Worm (Caenorhabditis elegans) whole organism, L4 larva: Measurements from ENCODE around the gene W02B12.1.

Source experiments
- D1046.2 ChIP-seq: fragments of 200-800 bp; sonication (Bioruptor generic); IDR thresholded peaks from 2 replicates; pipeline ENCODE4 v1.3.6; 2022; ENCODE audit warnings: missing genetic modification characterization, missing compliant biosample characterization
- F10B5.3 ChIP-seq: sonication (generic microtip); optimal IDR thresholded peaks from 2 replicates; lab custom pipeline; 2016; ENCODE audit warnings: mild to moderate bottlenecking, missing genetic modification characterization, missing compliant biosample characterization
- F44E2.7 ChIP-seq: fragments of 200-800 bp; sonication (Bioruptor generic); IDR thresholded peaks from 2 replicates; pipeline ENCODE4 v2.1.2; 2022; ENCODE audit warnings: missing genetic modification characterization, missing compliant biosample characterization
- F49E8.2 ChIP-seq: sonication (generic microtip); optimal IDR thresholded peaks from 2 replicates; lab custom pipeline; 2016; ENCODE audit warnings: missing compliant biosample characterization, mild to moderate bottlenecking, missing genetic modification characterization, borderline replicate concordance
- Y5F2A.4 ChIP-seq: fragments of 200-800 bp; sonication (Bioruptor generic); optimal IDR thresholded peaks from 2 replicates; lab custom pipeline; 2018; ENCODE audit warnings: mild to moderate bottlenecking, missing genetic modification characterization, missing compliant biosample characterization
- aly-2 ChIP-seq: sonication (generic microtip); optimal IDR thresholded peaks from 2 replicates; lab custom pipeline; 2018; ENCODE audit warnings: missing biosample characterization, missing genetic modification characterization
- ama-1 ChIP-seq: fragments of 150-350 bp; optimal IDR thresholded peaks from 2 replicates; lab custom pipeline; 2014; ENCODE audit warnings: inconsistent platforms, mixed read lengths
- attf-4 ChIP-seq: sonication (generic microtip); optimal IDR thresholded peaks from 3 replicates; lab custom pipeline; 2017; ENCODE audit warnings: missing biosample characterization, missing genetic modification characterization
- ceh-28 ChIP-seq: fragments of 150-350 bp; optimal IDR thresholded peaks from 2 replicates; lab custom pipeline; 2014; ENCODE audit warnings: missing biosample characterization, missing genetic modification reagents, missing genetic modification characterization
- ceh-62 ChIP-seq: sonication (generic microtip); optimal IDR thresholded peaks from 2 replicates; lab custom pipeline; 2017; ENCODE audit warnings: missing biosample characterization, missing genetic modification characterization
- ceh-82 ChIP-seq: sonication (generic microtip); optimal IDR thresholded peaks from 2 replicates; lab custom pipeline; 2017; ENCODE audit warnings: missing biosample characterization, missing genetic modification characterization
- ces-1 ChIP-seq: fragments of 150-350 bp; sonication (generic microtip); optimal IDR thresholded peaks from 4 replicates; lab custom pipeline; 2014; ENCODE audit warnings: missing biosample characterization, missing genetic modification reagents, missing genetic modification characterization
- daf-19 ChIP-seq: fragments of 200-800 bp; sonication (Bioruptor generic); conservative IDR thresholded peaks from 2 replicates; pipeline ENCODE4 v1.3.6; 2022; ENCODE audit warnings: missing genetic modification characterization, missing compliant biosample characterization
- dmd-6 ChIP-seq: fragments of 200-800 bp; sonication (Bioruptor generic); IDR thresholded peaks from 2 replicates; pipeline ENCODE4 v1.3.6; 2022; ENCODE audit warnings: missing genetic modification reagents, missing genetic modification characterization, missing compliant biosample characterization
- dmd-9 ChIP-seq: fragments of 200-800 bp; sonication (Bioruptor generic); IDR thresholded peaks from 2 replicates; pipeline ENCODE4 v1.3.6; 2022; ENCODE audit warnings: missing genetic modification reagents, missing genetic modification characterization, missing compliant biosample characterization
- egl-27 ChIP-seq: sonication (generic microtip); optimal IDR thresholded peaks from 3 replicates; lab custom pipeline; 2017; ENCODE audit warnings: missing biosample characterization, missing genetic modification reagents, missing genetic modification characterization
- fkh-10 ChIP-seq: fragments of 150-350 bp; optimal IDR thresholded peaks from 2 replicates; lab custom pipeline; 2014; ENCODE audit warnings: missing biosample characterization, missing genetic modification reagents, missing genetic modification characterization
- gei-8 ChIP-seq: fragments of 200-800 bp; sonication (Bioruptor generic); optimal IDR thresholded peaks from 2 replicates; lab custom pipeline; 2018; ENCODE audit warnings: mild to moderate bottlenecking, missing genetic modification characterization, missing compliant biosample characterization
- hif-1 ChIP-seq, 2 experiments: sonication (generic microtip); optimal IDR thresholded peaks; 2 replicates each; lab custom pipeline; 2016 to 2017; ENCODE audit warnings: missing compliant biosample characterization in 2 of 2, missing genetic modification characterization in 2 of 2, missing genetic modification reagents in 2 of 2, missing genotype in 2 of 2, mild to moderate bottlenecking in 1 of 2
- hlh-30 ChIP-seq: sonication (generic microtip); optimal IDR thresholded peaks from 2 replicates; lab custom pipeline; 2017; ENCODE audit warnings: antibody characterized with exemption, mild to moderate bottlenecking, missing genetic modification characterization, missing compliant biosample characterization; ENCODE audit not compliant: insufficient read depth
- jun-1 ChIP-seq: fragments of 150-350 bp; optimal IDR thresholded peaks from 2 replicates; lab custom pipeline; 2014; ENCODE audit warnings: missing biosample characterization, missing genetic modification reagents, missing genetic modification characterization
- lim-7 ChIP-seq: fragments of 200-800 bp; sonication (Bioruptor generic); IDR thresholded peaks from 2 replicates; pipeline ENCODE4 v1.3.6; 2022; ENCODE audit warnings: missing genetic modification characterization, missing compliant biosample characterization
- lin-15B ChIP-seq: fragments of 150-350 bp; sonication (generic microtip); optimal IDR thresholded peaks from 3 replicates; lab custom pipeline; 2014; ENCODE audit warnings: missing biosample characterization, missing genetic modification characterization
- lsy-2 ChIP-seq, 2 experiments: fragments of 150-350 bp in 1 of 2; sonication (generic microtip) in 1 of 2; optimal IDR thresholded peaks; 2 replicates each; lab custom pipeline; 2014 to 2017; ENCODE audit warnings: missing biosample characterization in 2 of 2, missing genetic modification characterization in 2 of 2
- madf-5 ChIP-seq, 2 experiments: fragments of 200-800 bp; sonication (Bioruptor generic); IDR thresholded peaks; 2 replicates each; pipeline ENCODE4 v1.3.6; 2022; ENCODE audit warnings: missing compliant biosample characterization in 2 of 2, missing genetic modification characterization in 2 of 2
- mes-2 ChIP-seq: sonication (generic microtip); optimal IDR thresholded peaks from 2 replicates; lab custom pipeline; 2016; ENCODE audit warnings: missing genotype, mild to moderate bottlenecking, missing genetic modification characterization, missing compliant biosample characterization; ENCODE audit not compliant: poor library complexity, severe bottlenecking
- mxl-2 ChIP-seq: fragments of 200-800 bp; sonication (Bioruptor generic); conservative IDR thresholded peaks from 2 replicates; pipeline ENCODE4 v1.3.6; 2022; ENCODE audit warnings: missing genetic modification reagents, missing genetic modification characterization, missing compliant biosample characterization
- nhr-10 ChIP-seq: fragments of 150-350 bp; optimal IDR thresholded peaks from 2 replicates; lab custom pipeline; 2014; ENCODE audit warnings: missing biosample characterization, missing genetic modification characterization
- nhr-11 ChIP-seq: fragments of 150-350 bp; optimal IDR thresholded peaks from 2 replicates; lab custom pipeline; 2014; ENCODE audit warnings: missing biosample characterization, missing genetic modification characterization
- nhr-111 ChIP-seq: fragments of 200-800 bp; sonication (Bioruptor generic); optimal IDR thresholded peaks from 2 replicates; lab custom pipeline; 2018; ENCODE audit warnings: mild to moderate bottlenecking, missing genetic modification characterization, missing compliant biosample characterization
- nhr-237 ChIP-seq: sonication (generic microtip); optimal IDR thresholded peaks from 2 replicates; lab custom pipeline; 2017; ENCODE audit warnings: missing biosample characterization, missing genetic modification characterization
- nhr-25 ChIP-seq: sonication (generic microtip); optimal IDR thresholded peaks from 2 replicates; lab custom pipeline; 2017; ENCODE audit warnings: missing genetic modification characterization, mild to moderate bottlenecking, missing compliant biosample characterization, antibody characterized with exemption, moderate library complexity, borderline replicate concordance; ENCODE audit not compliant: insufficient read depth
- nhr-76 ChIP-seq: fragments of 150-350 bp; optimal IDR thresholded peaks from 2 replicates; lab custom pipeline; 2014; ENCODE audit warnings: missing biosample characterization, missing genetic modification characterization
- nhr-77 ChIP-seq: fragments of 150-350 bp; optimal IDR thresholded peaks from 2 replicates; lab custom pipeline; 2014; ENCODE audit warnings: missing biosample characterization, missing genetic modification characterization
- pha-4 ChIP-seq, 2 experiments: fragments of 150-350 bp in 1 of 2; fragments of 200-800 bp in 1 of 2; sonication (Bioruptor generic) in 1 of 2; IDR thresholded peaks in 1 of 2; optimal IDR thresholded peaks in 1 of 2; 2 replicates each; pipeline versions ENCODE4 v1.3.6 to Lab custom; 2014 to 2022; ENCODE audit warnings: missing genetic modification characterization in 2 of 2, missing genetic modification reagents in 2 of 2, missing biosample characterization in 1 of 2, missing compliant biosample characterization in 1 of 2
- rbr-2 ChIP-seq: sonication (generic microtip); optimal IDR thresholded peaks from 2 replicates; lab custom pipeline; 2016; ENCODE audit warnings: missing genotype, missing genetic modification characterization, missing compliant biosample characterization
- saeg-2 ChIP-seq: fragments of 200-800 bp; sonication (Bioruptor generic); IDR thresholded peaks from 2 replicates; pipeline ENCODE4 v1.3.6; 2022; ENCODE audit warnings: missing genetic modification reagents, missing genetic modification characterization, missing compliant biosample characterization
- set-16 ChIP-seq: fragments of 200-800 bp; sonication (Bioruptor generic); IDR thresholded peaks from 2 replicates; pipeline ENCODE4 v1.3.6; 2022; ENCODE audit warnings: missing genetic modification reagents, missing genetic modification characterization, missing compliant biosample characterization
- skn-1 ChIP-seq: fragments of 150-350 bp; optimal IDR thresholded peaks from 2 replicates; lab custom pipeline; 2014; ENCODE audit warnings: missing biosample characterization, missing genetic modification characterization
- snpc-4 ChIP-seq: fragments of 150-350 bp; optimal IDR thresholded peaks from 2 replicates; lab custom pipeline; 2014; ENCODE audit warnings: missing biosample characterization, missing genetic modification characterization
- spr-1 ChIP-seq: sonication (generic microtip); optimal IDR thresholded peaks from 2 replicates; lab custom pipeline; 2016; ENCODE audit warnings: mild to moderate bottlenecking, missing genetic modification characterization, missing compliant biosample characterization
- spr-3 ChIP-seq: fragments of 200-800 bp; sonication (Bioruptor generic); optimal IDR thresholded peaks from 2 replicates; lab custom pipeline; 2018; ENCODE audit warnings: mild to moderate bottlenecking, missing genetic modification characterization, missing compliant biosample characterization
- unc-130 ChIP-seq: sonication (generic microtip); optimal IDR thresholded peaks from 2 replicates; lab custom pipeline; 2016; ENCODE audit warnings: missing genetic modification reagents, missing genetic modification characterization, missing compliant biosample characterization
- unc-62 ChIP-seq, 3 experiments: fragments of 150-350 bp in 1 of 3; sonication (generic microtip); optimal IDR thresholded peaks in 2 of 3; peaks in 1 of 3; 1 replicate in 1 of 3; 2 replicates in 2 of 3; lab custom pipeline; 2014 to 2017; ENCODE audit warnings: missing biosample characterization in 3 of 3, missing genetic modification characterization in 3 of 3, missing genetic modification reagents in 3 of 3, missing genotype in 1 of 3
- vab-7 ChIP-seq: fragments of 200-800 bp; sonication (Bioruptor generic); IDR thresholded peaks from 2 replicates; pipeline ENCODE4 v1.3.6; 2022; ENCODE audit warnings: missing genetic modification reagents, missing genetic modification characterization, missing compliant biosample characterization
- zag-1 ChIP-seq: fragments of 150-350 bp; optimal IDR thresholded peaks from 2 replicates; lab custom pipeline; 2014; ENCODE audit warnings: missing biosample characterization, missing genetic modification characterization
- zfp-2 ChIP-seq: sonication (generic microtip); optimal IDR thresholded peaks from 2 replicates; lab custom pipeline; 2016; ENCODE audit warnings: mild to moderate bottlenecking, missing genetic modification characterization, missing compliant biosample characterization
- zfp-3 ChIP-seq: fragments of 200-800 bp; sonication (Bioruptor generic); conservative IDR thresholded peaks from 2 replicates; pipeline ENCODE4 v1.3.6; 2022; ENCODE audit warnings: missing genetic modification reagents, missing genetic modification characterization, missing compliant biosample characterization
- ztf-11 ChIP-seq: fragments of 150-350 bp; optimal IDR thresholded peaks from 2 replicates; lab custom pipeline; 2014; ENCODE audit warnings: missing biosample characterization, missing genetic modification characterization
- ztf-7 ChIP-seq: fragments of 150-350 bp; optimal IDR thresholded peaks from 2 replicates; lab custom pipeline; 2014; ENCODE audit warnings: missing biosample characterization, missing genetic modification characterization

Gene W02B12.1

DNA sequence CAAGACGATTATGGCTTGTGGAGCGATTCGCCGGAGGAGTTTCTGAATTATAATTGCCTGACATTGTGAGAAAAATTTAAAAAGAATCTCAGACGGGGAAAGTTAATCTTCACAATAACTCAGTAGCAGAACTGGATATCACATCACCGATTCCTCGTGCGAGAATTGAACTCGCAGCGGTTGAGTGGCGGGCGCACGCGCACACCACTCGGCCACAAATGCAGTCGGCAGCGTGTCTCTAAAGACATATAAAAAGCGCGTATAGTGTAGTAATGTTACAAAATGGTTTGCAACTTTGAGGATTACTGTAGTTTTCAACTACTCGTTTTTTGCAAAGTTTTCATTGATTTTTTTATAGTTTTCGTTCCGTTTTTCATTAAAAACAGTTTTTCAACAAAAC is 35.8 kb downstream of the W02B12.1 start (continued):
- TF ChIP-seq F44E2.7 (GFP tag; lab: Robert Waterston, UW) (peak; percentile 96), zag-1 (tag; lab: Kevin White, UChicago) (no peak), unc-62 (GFP tag; optimal IDR thresholded peaks at IDR 0.05 in 1 of 2; lab: Kevin White, UChicago) (peak in 1 of 2 experiments; percentile 37), unc-62 (tag; optimal IDR thresholded peaks at IDR 0.05; lab: Kevin White, UChicago) (no peak), nhr-237 (tag; lab: Kevin White, UChicago) (no peak), lin-15B (tag; lab: Kevin White, UChicago) (no peak), F49E8.2 (tag; lab: Kevin White, UChicago) (peak; percentile 80), lsy-2 (tag; optimal IDR thresholded peaks at IDR 0.05; lab: Kevin White, UChicago) (peak in 1 of 2 experiments; percentile 87), skn-1 (no peak), pha-4 (GFP tag; IDR thresholded peaks at IDR 0.05; lab: Robert Waterston, UW) (peak; percentile 96), pha-4 (tag; optimal IDR thresholded peaks at IDR 0.05; lab: Kevin White, UChicago) (no peak), spr-1 (peak; percentile 89), nhr-111 (GFP tag; lab: Kevin White, UChicago) (peak; percentile 70), mxl-2 (GFP tag; lab: Robert Waterston, UW) (peak; percentile 75), nhr-11 (tag; lab: Kevin White, UChicago) (no peak), unc-130 (GFP tag; lab: Kevin White, UChicago) (peak; percentile 85), mes-2 (tag; lab: Kevin White, UChicago) (peak; percentile 88), F10B5.3 (tag; lab: Kevin White, UChicago) (peak; percentile 77), fkh-10 (GFP tag; lab: Kevin White, UChicago) (peak; percentile 34), snpc-4 (tag; lab: Kevin White, UChicago) (no peak), jun-1 (tag; lab: Kevin White, UChicago) (peak; percentile 8), dmd-9 (GFP tag; lab: Robert Waterston, UW) (peak; percentile 93), zfp-2 (peak; percentile 70), lim-7 (GFP tag; lab: Robert Waterston, UW) (peak; percentile 100), set-16 (peak; percentile 56; the same call in 1 of the 2 replicates), Y5F2A.4 (GFP tag; lab: Kevin White, UChicago) (peak; percentile 95), zfp-3 (GFP tag; lab: Robert Waterston, UW) (0 out of 2 replicates have a peak, but pooled peaks have one; percentile 48), hlh-30 (no peak), spr-3 (GFP tag; lab: Kevin White, UChicago) (peak; percentile 87), ces-1 (GFP tag; lab: Kevin White, UChicago) (no peak), nhr-76 (no peak), dmd-6 (GFP tag; lab: Robert Waterston, UW) (peak; percentile 72), ceh-62 (no peak), vab-7 (GFP tag; lab: Robert Waterston, UW) (peak; percentile 98), daf-19 (GFP tag; lab: Robert Waterston, UW) (peak; percentile 97), saeg-2 (GFP tag; lab: Robert Waterston, UW) (peak; percentile 93), nhr-25 (tag; lab: Kevin White, UChicago) (peak; percentile 44), ama-1 (lab: Kevin White, UChicago) (no peak), nhr-77 (tag; lab: Kevin White, UChicago) (peak; percentile 64), rbr-2 (tag; lab: Kevin White, UChicago) (peak; percentile 87), ztf-7 (tag; lab: Kevin White, UChicago) (no peak), D1046.2 (GFP tag; lab: Robert Waterston, UW) (peak; percentile 95), hif-1 (tag; optimal IDR thresholded peaks at IDR 0.05; lab: Kevin White, UChicago) (peak; percentile 44 to 84), gei-8 (GFP tag; lab: Kevin White, UChicago) (peak; percentile 84), ceh-28 (tag; lab: Kevin White, UChicago) (no peak), attf-4 (no peak), nhr-10 (tag; lab: Kevin White, UChicago) (no peak), egl-27 (no peak), madf-5 (GFP tag; IDR thresholded peaks at IDR 0.05; lab: Robert Waterston, UW) (peak; percentile 82 to 97; a peak in 3 of 4 replicates), aly-2 (no peak), ztf-11 (tag; lab: Kevin White, UChicago) (no peak), ceh-82 (tag; lab: Kevin White, UChicago) (no peak)
